Fruit fly (Drosophila melanogaster): Measurements from ENCODE around the gene Polr2J.

dm6 chr2L:17385221-17385529, 25.0 kb downstream of the Polr2J start:
- TF ChIP-seq spab (GFP tag; optimal IDR thresholded peaks at IDR 0.05) (peak; percentile 99), CG32006 (GFP tag; optimal IDR thresholded peaks at IDR 0.05) (peak; percentile 82), CG9139 (GFP tag; optimal IDR thresholded peaks at IDR 0.05) (peak; percentile 98), CG6854 (GFP tag; optimal IDR thresholded peaks at IDR 0.05) (peak; percentile 96), fd59A (GFP tag; optimal IDR thresholded peaks at IDR 0.05) (peak; percentile 91)

All from whole organism, prepupa.